Worm (Caenorhabditis elegans): ENCODE results near the gene K04H4.5.

- TF ChIP-seq lin-15B (tag; optimal IDR thresholded peaks at IDR 0.05) (no peak), unc-62 (GFP tag; optimal IDR thresholded peaks at IDR 0.05) (no peak), mml-1 (tag; optimal IDR thresholded peaks at IDR 0.05) (no peak), sea-2 (GFP tag; optimal IDR thresholded peaks at IDR 0.05) (no peak), nhr-11 (tag; optimal IDR thresholded peaks at IDR 0.05) (peak; percentile 76), nhr-237 (tag; optimal IDR thresholded peaks at IDR 0.05) (no peak), nhr-43 (tag; optimal IDR thresholded peaks at IDR 0.05; ENCODE audit: poor library complexity, severe bottlenecking) (no peak), lsy-12 (tag; optimal IDR thresholded peaks at IDR 0.05) (no peak), egl-27 (tag; optimal IDR thresholded peaks at IDR 0.05) (no peak), eor-1 (tag; optimal IDR thresholded peaks at IDR 0.05) (no peak), ZK546.5 (tag; optimal IDR thresholded peaks at IDR 0.05) (no peak), snpc-4 (tag; optimal IDR thresholded peaks at IDR 0.05) (no peak), pha-4 (tag; optimal IDR thresholded peaks at IDR 0.05) (no peak)
Observed at ce11 chrIII:9309840-9310239, 49.3 kb upstream of the K04H4.5 start.

Data from whole organism, L3 larva.